Worm (Caenorhabditis elegans) whole organism, mixed stage, embryonic: ENCODE measurements around the gene B0244.16.

Source experiments
- elt-1 ChIP-seq: sonication (generic microtip); optimal IDR thresholded peaks from 2 replicates; lab custom pipeline; 2017; ENCODE audit warnings: missing genetic modification characterization, mild to moderate bottlenecking, missing compliant biosample characterization, antibody characterized with exemption, moderate library complexity, borderline replicate concordance; ENCODE audit not compliant: insufficient read depth
- ztf-11 ChIP-seq: fragments of 150-350 bp; optimal IDR thresholded peaks from 2 replicates; lab custom pipeline; 2014; ENCODE audit warnings: missing biosample characterization, missing genetic modification characterization

- TF ChIP-seq elt-1 (tag; lab: Kevin White, UChicago) (no peak), ztf-11 (tag; lab: Kevin White, UChicago) (no peak)
Observed at ce11 chrIII:5785273-5785929, 44.6 kb downstream of the B0244.16 start, which contains the start of gene Y37B11A.3.
